Fruit fly (Drosophila melanogaster) whole organism, embryonic: ENCODE results near the gene Teh1.
A peak's percentile ranks its signal among the peaks of the same experiment; 100 is the strongest.

Experiments
- B-H1 ChIP-seq: fragments of 200-800 bp; sonication (Bioruptor generic); IDR thresholded peaks from 3 replicates; pipeline ENCODE4 v1.3.6; 2022; ENCODE audit warnings: missing biosample characterization, missing genetic modification characterization
- CG10979 ChIP-seq: fragments of 200-800 bp; sonication (Bioruptor generic); optimal IDR thresholded peaks from 2 replicates; lab custom pipeline; 2018; ENCODE audit warnings: missing biosample characterization, mild to moderate bottlenecking, missing genetic modification characterization, moderate library complexity
- CG11398 ChIP-seq: fragments of 200-800 bp; sonication (Bioruptor generic); optimal IDR thresholded peaks from 2 replicates; lab custom pipeline; 2016; ENCODE audit warnings: missing biosample characterization, missing genetic modification characterization
- CG11723 ChIP-seq: fragments of 200-800 bp; sonication (Bioruptor generic); optimal IDR thresholded peaks from 2 replicates; lab custom pipeline; 2017; ENCODE audit warnings: missing biosample characterization, mild to moderate bottlenecking, missing genetic modification characterization
- CG12942 ChIP-seq: fragments of 200-800 bp; sonication (Bioruptor generic); optimal IDR thresholded peaks from 3 replicates; lab custom pipeline; 2016; ENCODE audit warnings: missing biosample characterization, missing genetic modification characterization
- CG13424 ChIP-seq: fragments of 200-800 bp; sonication (Bioruptor generic); optimal IDR thresholded peaks from 2 replicates; lab custom pipeline; 2019; ENCODE audit warnings: missing biosample characterization, mild to moderate bottlenecking, missing genetic modification characterization, moderate library complexity
- CG15073 ChIP-seq: fragments of 200-800 bp; sonication (Bioruptor generic); optimal IDR thresholded peaks from 2 replicates; lab custom pipeline; 2016; ENCODE audit warnings: missing biosample characterization, missing genetic modification characterization
- CG15601 ChIP-seq: fragments of 200-800 bp; sonication (Bioruptor generic); optimal IDR thresholded peaks from 3 replicates; lab custom pipeline; 2019; ENCODE audit warnings: missing biosample characterization, mild to moderate bottlenecking, missing genetic modification characterization, moderate library complexity
- CG15696 ChIP-seq: fragments of 200-800 bp; sonication (Bioruptor generic); optimal IDR thresholded peaks from 2 replicates; lab custom pipeline; 2019; ENCODE audit warnings: missing biosample characterization, mild to moderate bottlenecking, missing genetic modification characterization, moderate library complexity
- CG16813 ChIP-seq: fragments of 200-800 bp; sonication (Bioruptor generic); IDR thresholded peaks from 3 replicates; pipeline ENCODE4 v1.3.6; 2022; ENCODE audit warnings: missing biosample characterization, missing genetic modification characterization; ENCODE audit not compliant: partially characterized antibody
- CG17385 ChIP-seq: fragments of 200-800 bp; sonication (Bioruptor generic); optimal IDR thresholded peaks from 3 replicates; lab custom pipeline; 2018; ENCODE audit warnings: missing biosample characterization, mild to moderate bottlenecking, missing genetic modification characterization
- CG1832 ChIP-seq: fragments of 200-800 bp; sonication (Bioruptor generic); optimal IDR thresholded peaks from 2 replicates; lab custom pipeline; 2017; ENCODE audit warnings: missing biosample characterization, mild to moderate bottlenecking, missing genetic modification characterization, inconsistent platforms
- CG2116 ChIP-seq: fragments of 200-800 bp; sonication (Bioruptor generic); optimal IDR thresholded peaks from 3 replicates; lab custom pipeline; 2018; ENCODE audit warnings: missing biosample characterization, mild to moderate bottlenecking, missing genetic modification characterization
- CG32772 ChIP-seq: fragments of 200-800 bp; sonication (Bioruptor generic); IDR thresholded peaks from 2 replicates; pipeline ENCODE4 v1.3.6; 2022; ENCODE audit warnings: missing biosample characterization, missing genetic modification characterization
- CG7839 ChIP-seq: fragments of 200-800 bp; sonication (Bioruptor generic); optimal IDR thresholded peaks from 3 replicates; lab custom pipeline; 2018; ENCODE audit warnings: missing biosample characterization, mild to moderate bottlenecking, missing genetic modification characterization, moderate library complexity
- CkIIα-i1 ChIP-seq: fragments of 200-800 bp; sonication (Bioruptor generic); IDR thresholded peaks from 2 replicates; pipeline ENCODE4 v1.3.6; 2022; ENCODE audit warnings: missing biosample characterization, missing genetic modification characterization
- Drgx ChIP-seq: fragments of 200-800 bp; sonication (Bioruptor generic); IDR thresholded peaks from 2 replicates; pipeline ENCODE4 v1.3.6; 2022; ENCODE audit warnings: missing biosample characterization, missing genetic modification characterization
- H15 ChIP-seq: fragments of 200-800 bp; sonication (Bioruptor generic); IDR thresholded peaks from 3 replicates; pipeline ENCODE4 v1.3.6; 2022; ENCODE audit warnings: missing biosample characterization, missing genetic modification characterization
- HLH4C ChIP-seq: fragments of 200-800 bp; sonication (Bioruptor generic); IDR thresholded peaks from 3 replicates; pipeline ENCODE4 v1.3.6; 2022; ENCODE audit warnings: missing biosample characterization, missing genetic modification characterization; ENCODE audit not compliant: partially characterized antibody
- HmgD ChIP-seq: fragments of 200-800 bp; sonication (Bioruptor generic); optimal IDR thresholded peaks from 3 replicates; lab custom pipeline; 2016; ENCODE audit warnings: missing biosample characterization, missing genetic modification characterization
- Hmx ChIP-seq: fragments of 200-800 bp; sonication (Bioruptor generic); optimal IDR thresholded peaks from 2 replicates; lab custom pipeline; 2016; ENCODE audit warnings: missing biosample characterization, missing genetic modification characterization
- Kr ChIP-seq: fragments of 200-800 bp; sonication (Bioruptor generic); optimal IDR thresholded peaks from 2 replicates; lab custom pipeline; 2017; ENCODE audit warnings: missing biosample characterization, mild to moderate bottlenecking, missing genetic modification characterization
- Optix ChIP-seq: fragments of 200-800 bp; sonication (Bioruptor generic); IDR thresholded peaks from 3 replicates; pipeline ENCODE4 v1.3.6; 2022; ENCODE audit warnings: missing biosample characterization, missing genetic modification characterization
- PHDP ChIP-seq: fragments of 200-800 bp; sonication (Bioruptor generic); optimal IDR thresholded peaks from 3 replicates; lab custom pipeline; 2018; ENCODE audit warnings: missing biosample characterization, mild to moderate bottlenecking, missing genetic modification characterization, moderate library complexity
- Ravus ChIP-seq: fragments of 200-800 bp; sonication (Bioruptor generic); IDR thresholded peaks from 2 replicates; pipeline ENCODE4 v1.3.6; 2022; ENCODE audit warnings: missing biosample characterization, missing genetic modification characterization
- Sry-β ChIP-seq: fragments of 200-800 bp; sonication (Bioruptor generic); optimal IDR thresholded peaks from 2 replicates; lab custom pipeline; 2018; ENCODE audit warnings: missing biosample characterization, mild to moderate bottlenecking, missing genetic modification characterization, moderate library complexity
- Vsx1 ChIP-seq: fragments of 200-800 bp; sonication (Bioruptor generic); optimal IDR thresholded peaks from 2 replicates; lab custom pipeline; 2017; ENCODE audit warnings: missing biosample characterization, mild to moderate bottlenecking, missing genetic modification characterization, missing genetic modification reagents
- ase ChIP-seq: fragments of 200-800 bp; sonication (Bioruptor generic); IDR thresholded peaks from 3 replicates; pipeline ENCODE4 v1.3.6; 2022; ENCODE audit warnings: missing biosample characterization, missing genetic modification characterization
- bcd ChIP-seq: fragments of 200-800 bp; sonication (Bioruptor generic); optimal IDR thresholded peaks from 2 replicates; lab custom pipeline; 2017; ENCODE audit warnings: missing biosample characterization, mild to moderate bottlenecking, missing genetic modification characterization
- bsh ChIP-seq, 2 experiments: fragments of 200-800 bp; sonication (Bioruptor generic); optimal IDR thresholded peaks; 2 replicates each; lab custom pipeline; 2017 to 2018; ENCODE audit warnings: mild to moderate bottlenecking in 2 of 2, missing biosample characterization in 2 of 2, missing genetic modification characterization in 2 of 2, moderate library complexity in 1 of 2
- cas ChIP-seq: fragments of 200-800 bp; sonication (Bioruptor generic); IDR thresholded peaks from 2 replicates; pipeline ENCODE4 v1.3.6; 2022; ENCODE audit warnings: missing biosample characterization, missing genetic modification characterization
- chif ChIP-seq, 2 experiments: fragments of 200-800 bp; sonication (Bioruptor generic); optimal IDR thresholded peaks; 3 replicates each; lab custom pipeline; 2016; ENCODE audit warnings: missing biosample characterization in 2 of 2, missing genetic modification characterization in 2 of 2
- dan ChIP-seq: fragments of 200-800 bp; sonication (Bioruptor generic); IDR thresholded peaks from 2 replicates; pipeline ENCODE4 v1.3.6; 2022; ENCODE audit warnings: missing biosample characterization, missing genetic modification characterization
- exex ChIP-seq: fragments of 200-800 bp; sonication (Bioruptor generic); optimal IDR thresholded peaks from 4 replicates; lab custom pipeline; 2018; ENCODE audit warnings: missing biosample characterization, mild to moderate bottlenecking, missing genetic modification characterization, moderate library complexity
- grn ChIP-seq: fragments of 200-800 bp; sonication (Bioruptor generic); optimal IDR thresholded peaks from 3 replicates; lab custom pipeline; 2017; ENCODE audit warnings: missing biosample characterization, missing genetic modification characterization
- jing ChIP-seq: fragments of 200-800 bp; sonication (Bioruptor generic); optimal IDR thresholded peaks from 2 replicates; lab custom pipeline; 2018; ENCODE audit warnings: missing biosample characterization, mild to moderate bottlenecking, missing genetic modification characterization
- lola ChIP-seq, 3 experiments: fragments of >200 bp in 2 of 3; fragments of 200-800 bp in 1 of 3; sonication (Bioruptor generic) in 1 of 3; optimal IDR thresholded peaks; 2 replicates each; lab custom pipeline; 2017 to 2019; ENCODE audit warnings: missing biosample characterization in 3 of 3, missing genetic modification characterization in 3 of 3, mild to moderate bottlenecking in 1 of 3, moderate library complexity in 1 of 3
- luna ChIP-seq: fragments of 200-800 bp; sonication (Bioruptor generic); optimal IDR thresholded peaks from 2 replicates; lab custom pipeline; 2016; ENCODE audit warnings: missing biosample characterization, missing genetic modification characterization
- mirr ChIP-seq: fragments of 200-800 bp; sonication (Bioruptor generic); optimal IDR thresholded peaks from 3 replicates; lab custom pipeline; 2018; ENCODE audit warnings: missing biosample characterization, mild to moderate bottlenecking, missing genetic modification characterization
- pros ChIP-seq: fragments of 200-800 bp; sonication (Bioruptor generic); optimal IDR thresholded peaks from 3 replicates; lab custom pipeline; 2019; ENCODE audit warnings: missing biosample characterization, mild to moderate bottlenecking, missing genetic modification characterization, moderate library complexity
- pzg ChIP-seq: fragments of 200-800 bp; sonication (Bioruptor generic); optimal IDR thresholded peaks from 3 replicates; lab custom pipeline; 2018; ENCODE audit warnings: missing biosample characterization, mild to moderate bottlenecking, missing genetic modification characterization, moderate library complexity
- sd ChIP-seq: fragments of 200-800 bp; sonication (Bioruptor generic); optimal IDR thresholded peaks from 3 replicates; lab custom pipeline; 2018; ENCODE audit warnings: missing biosample characterization, mild to moderate bottlenecking, missing genetic modification characterization, moderate library complexity
- slou ChIP-seq: fragments of 200-800 bp; sonication (Bioruptor generic); optimal IDR thresholded peaks from 3 replicates; lab custom pipeline; 2016; ENCODE audit warnings: missing biosample characterization, missing genetic modification characterization
- so ChIP-seq: fragments of 200-800 bp; sonication (Bioruptor generic); IDR thresholded peaks from 3 replicates; pipeline ENCODE4 v1.3.6; 2022; ENCODE audit warnings: missing biosample characterization, missing genetic modification characterization
- sr ChIP-seq: fragments of 200-800 bp; sonication (Bioruptor generic); IDR thresholded peaks from 3 replicates; pipeline ENCODE4 v1.3.6; 2022; ENCODE audit warnings: missing biosample characterization, missing genetic modification characterization
- tap ChIP-seq: fragments of 200-800 bp; optimal IDR thresholded peaks from 3 replicates; lab custom pipeline; 2019; ENCODE audit warnings: missing biosample characterization, mild to moderate bottlenecking, missing genetic modification characterization, moderate library complexity
- tgo ChIP-seq: fragments of 200-800 bp; sonication (Bioruptor generic); IDR thresholded peaks from 3 replicates; pipeline ENCODE4 v1.3.6; 2022; ENCODE audit warnings: missing biosample characterization, missing genetic modification characterization
- tio ChIP-seq: fragments of 200-800 bp; sonication (Bioruptor generic); optimal IDR thresholded peaks from 2 replicates; lab custom pipeline; 2017; ENCODE audit warnings: missing biosample characterization, missing genetic modification characterization, inconsistent platforms
- trem ChIP-seq: fragments of 200-800 bp; optimal IDR thresholded peaks from 3 replicates; lab custom pipeline; 2019; ENCODE audit warnings: missing biosample characterization, mild to moderate bottlenecking, missing genetic modification characterization, moderate library complexity
- wek ChIP-seq: fragments of 200-800 bp; sonication (Bioruptor generic); optimal IDR thresholded peaks from 3 replicates; lab custom pipeline; 2018; ENCODE audit warnings: missing biosample characterization, mild to moderate bottlenecking, missing genetic modification characterization, moderate library complexity
- wor ChIP-seq: fragments of 200-800 bp; sonication (Bioruptor generic); IDR thresholded peaks from 2 replicates; pipeline ENCODE4 v1.3.6; 2022; ENCODE audit warnings: missing biosample characterization, missing genetic modification characterization

Gene Teh1

dm6 chr3R:9793018-9793417, 74.9 kb downstream of the Teh1 start, which contains the start of gene CG8516 (continued):
- TF ChIP-seq CG2116 (peak; percentile 31), CG12942 (GFP tag; lab: Kevin White, UChicago) (no peak), Ravus (GFP tag; lab: Robert Waterston, UW) (no peak), pros (GFP tag; lab: Kevin White, UChicago) (no peak), CG15073 (GFP tag; lab: Kevin White, UChicago) (no peak), Kr (no peak), Hmx (GFP tag; lab: Kevin White, UChicago) (no peak), exex (tag; lab: Kevin White, UChicago) (no peak), dan (GFP tag; lab: Robert Waterston, UW) (no peak), trem (tag; lab: Kevin White, UChicago) (peak; percentile 60), Sry-β (peak; percentile 80), sd (tag; lab: Kevin White, UChicago) (no peak), bcd (GFP tag; lab: Kevin White, UChicago) (no peak), CkIIα-i1 (GFP tag; lab: Robert Waterston, UW) (no peak), pzg (GFP tag; lab: Kevin White, UChicago) (peak; percentile 83), HmgD (GFP tag; lab: Kevin White, UChicago) (no peak), grn (no peak), mirr (GFP tag; lab: Kevin White, UChicago) (no peak), HLH4C (GFP tag; lab: Robert Waterston, UW) (no peak), B-H1 (GFP tag; lab: Robert Waterston, UW) (no peak), wor (no peak), tap (no peak), CG32772 (GFP tag; lab: Robert Waterston, UW) (0 out of 2 replicates have a peak, but pooled peaks have one; percentile 24), Optix (GFP tag; lab: Robert Waterston, UW) (no peak), CG13424 (tag; lab: Kevin White, UChicago) (no peak), Drgx (GFP tag; lab: Robert Waterston, UW) (0 out of 2 replicates have a peak, but pooled peaks have one; percentile 11), CG16813 (GFP tag; lab: Robert Waterston, UW) (no peak), tgo (no peak), jing (GFP tag; lab: Kevin White, UChicago) (no peak), H15 (GFP tag; lab: Robert Waterston, UW) (no peak), CG15696 (no peak), ase (no peak), PHDP (peak; percentile 6), CG1832 (GFP tag; lab: Kevin White, UChicago) (no peak), lola (GFP tag; optimal IDR thresholded peaks at IDR 0.05; lab: Kevin White, UChicago) (no peak), luna (GFP tag; lab: Kevin White, UChicago) (no peak), bsh (GFP tag; optimal IDR thresholded peaks at IDR 0.05; lab: Kevin White, UChicago) (no peak), so (GFP tag; lab: Robert Waterston, UW) (no peak), wek (no peak), slou (GFP tag; lab: Kevin White, UChicago) (no peak), CG11398 (GFP tag; lab: Kevin White, UChicago) (no peak), chif (GFP tag; optimal IDR thresholded peaks at IDR 0.05; lab: Kevin White, UChicago) (no peak), sr (GFP tag; lab: Robert Waterston, UW) (no peak), tio (GFP tag; lab: Kevin White, UChicago) (no peak), CG15601 (tag; lab: Kevin White, UChicago) (no peak), CG11723 (GFP tag; lab: Kevin White, UChicago) (no peak), CG7839 (tag; lab: Kevin White, UChicago) (no peak), Vsx1 (GFP tag; lab: Kevin White, UChicago) (no peak), CG10979 (tag; lab: Kevin White, UChicago) (no peak), CG17385 (GFP tag; lab: Kevin White, UChicago) (no peak), cas (GFP tag; lab: Robert Waterston, UW) (no peak)
